Fruit fly (Drosophila melanogaster) whole organism, embryonic: Measurements from ENCODE around the gene CG1354.

Source experiments
- Antp ChIP-seq: fragments of 200-800 bp; sonication (Bioruptor generic); optimal IDR thresholded peaks from 3 replicates; lab custom pipeline; 2016; ENCODE audit warnings: missing biosample characterization, missing genetic modification characterization
- Atf-2 ChIP-seq: fragments of 200-800 bp; sonication (Bioruptor generic); optimal IDR thresholded peaks from 2 replicates; lab custom pipeline; 2016; ENCODE audit warnings: missing biosample characterization, missing genetic modification characterization
- CG10543 ChIP-seq: fragments of 200-800 bp; sonication (Bioruptor generic); optimal IDR thresholded peaks from 3 replicates; lab custom pipeline; 2017; ENCODE audit warnings: missing biosample characterization, mild to moderate bottlenecking, missing genetic modification characterization, moderate library complexity
- CG10979 ChIP-seq: fragments of 200-800 bp; sonication (Bioruptor generic); optimal IDR thresholded peaks from 2 replicates; lab custom pipeline; 2018; ENCODE audit warnings: missing biosample characterization, mild to moderate bottlenecking, missing genetic modification characterization, moderate library complexity
- CG11398 ChIP-seq: fragments of 200-800 bp; sonication (Bioruptor generic); optimal IDR thresholded peaks from 2 replicates; lab custom pipeline; 2016; ENCODE audit warnings: missing biosample characterization, missing genetic modification characterization
- CG11560 ChIP-seq: fragments of 200-800 bp; sonication (Bioruptor generic); IDR thresholded peaks from 3 replicates; pipeline ENCODE4 v1.3.6; 2022; ENCODE audit warnings: missing biosample characterization, missing genetic modification characterization
- CG12104 ChIP-seq: fragments of 200-800 bp; sonication (Bioruptor generic); optimal IDR thresholded peaks from 3 replicates; lab custom pipeline; 2016; ENCODE audit warnings: missing biosample characterization, missing genetic modification characterization
- CG14667 ChIP-seq: fragments of 200-800 bp; sonication (Bioruptor generic); IDR thresholded peaks from 2 replicates; pipeline ENCODE4 v1.3.6; 2022; ENCODE audit warnings: missing biosample characterization, missing genetic modification characterization
- CG15073 ChIP-seq: fragments of 200-800 bp; sonication (Bioruptor generic); optimal IDR thresholded peaks from 2 replicates; lab custom pipeline; 2016; ENCODE audit warnings: missing biosample characterization, missing genetic modification characterization
- CG1792 ChIP-seq: fragments of 200-800 bp; sonication (Bioruptor generic); optimal IDR thresholded peaks from 2 replicates; lab custom pipeline; 2016; ENCODE audit warnings: missing biosample characterization, missing genetic modification characterization
- CG2202 ChIP-seq: fragments of 200-800 bp; sonication (Bioruptor generic); optimal IDR thresholded peaks from 2 replicates; lab custom pipeline; 2018; ENCODE audit warnings: missing biosample characterization, mild to moderate bottlenecking, missing genetic modification characterization
- CG2889 ChIP-seq: fragments of 200-800 bp; sonication (Bioruptor generic); IDR thresholded peaks from 3 replicates; pipeline ENCODE4 v1.3.6; 2022; ENCODE audit warnings: missing biosample characterization, missing genetic modification characterization
- CG30431 ChIP-seq: fragments of 200-800 bp; sonication (Bioruptor generic); optimal IDR thresholded peaks from 2 replicates; lab custom pipeline; 2017; ENCODE audit warnings: missing biosample characterization, missing genetic modification characterization
- CG32767 ChIP-seq: fragments of 200-800 bp; sonication (Bioruptor generic); IDR thresholded peaks from 2 replicates; pipeline ENCODE4 v1.3.6; 2022; ENCODE audit warnings: missing biosample characterization, missing genetic modification characterization
- CG3995 ChIP-seq: fragments of 200-800 bp; sonication (Bioruptor generic); optimal IDR thresholded peaks from 3 replicates; lab custom pipeline; 2016; ENCODE audit warnings: missing biosample characterization, missing genetic modification characterization
- CG42726 ChIP-seq: fragments of 200-800 bp; sonication (Bioruptor generic); IDR thresholded peaks from 2 replicates; pipeline ENCODE4 v1.3.6; 2022; ENCODE audit warnings: missing biosample characterization, missing genetic modification characterization; ENCODE audit not compliant: partially characterized antibody
- CG5180 ChIP-seq: fragments of 200-800 bp; sonication (Bioruptor generic); optimal IDR thresholded peaks from 3 replicates; lab custom pipeline; 2017; ENCODE audit warnings: missing biosample characterization, missing genetic modification characterization, mild to moderate bottlenecking, moderate library complexity, missing genetic modification reagents
- CG5245 ChIP-seq: fragments of 200-800 bp; sonication (Bioruptor generic); optimal IDR thresholded peaks from 3 replicates; lab custom pipeline; 2016; ENCODE audit warnings: missing biosample characterization, missing genetic modification characterization
- CG5953 ChIP-seq: fragments of 200-800 bp; sonication (Bioruptor generic); IDR thresholded peaks from 2 replicates; pipeline ENCODE4 v1.3.6; 2022; ENCODE audit warnings: missing biosample characterization, missing genetic modification characterization
- CG9609 ChIP-seq: fragments of 200-800 bp; sonication (Bioruptor generic); optimal IDR thresholded peaks from 3 replicates; lab custom pipeline; 2016; ENCODE audit warnings: missing biosample characterization, missing genetic modification characterization
- Camta ChIP-seq: fragments of 200-800 bp; sonication (Bioruptor generic); optimal IDR thresholded peaks from 2 replicates; lab custom pipeline; 2016; ENCODE audit warnings: missing biosample characterization, missing genetic modification characterization
- Dek ChIP-seq: fragments of 200-800 bp; sonication (Bioruptor generic); optimal IDR thresholded peaks from 3 replicates; lab custom pipeline; 2019; ENCODE audit warnings: missing biosample characterization, mild to moderate bottlenecking, missing genetic modification characterization, moderate library complexity
- Dip3 ChIP-seq: fragments of 200-800 bp; sonication (Bioruptor generic); optimal IDR thresholded peaks from 3 replicates; lab custom pipeline; 2016; ENCODE audit warnings: missing biosample characterization, missing genetic modification characterization
- E2f1 ChIP-seq: fragments of 200-800 bp; sonication (Bioruptor generic); IDR thresholded peaks from 2 replicates; pipeline ENCODE4 v1.3.6; 2022; ENCODE audit warnings: missing biosample characterization, missing genetic modification characterization
- Neu2 ChIP-seq: fragments of 200-800 bp; sonication (Bioruptor generic); optimal IDR thresholded peaks from 3 replicates; lab custom pipeline; 2016; ENCODE audit warnings: missing biosample characterization, missing genetic modification characterization, borderline replicate concordance
- Nf-YA ChIP-seq: fragments of 200-800 bp; sonication (Bioruptor generic); IDR thresholded peaks from 2 replicates; pipeline ENCODE4 v1.3.6; 2022; ENCODE audit warnings: missing biosample characterization, missing genetic modification characterization
- NfI ChIP-seq: fragments of 200-800 bp; sonication (Bioruptor generic); optimal IDR thresholded peaks from 3 replicates; lab custom pipeline; 2018; ENCODE audit warnings: missing biosample characterization, mild to moderate bottlenecking, missing genetic modification characterization, moderate library complexity
- Optix ChIP-seq: fragments of 200-800 bp; sonication (Bioruptor generic); IDR thresholded peaks from 3 replicates; pipeline ENCODE4 v1.3.6; 2022; ENCODE audit warnings: missing biosample characterization, missing genetic modification characterization
- Sox100B ChIP-seq: fragments of 200-800 bp; sonication (Bioruptor generic); optimal IDR thresholded peaks from 3 replicates; lab custom pipeline; 2018; ENCODE audit warnings: missing biosample characterization, mild to moderate bottlenecking, missing genetic modification characterization
- Ssrp ChIP-seq: fragments of 200-800 bp; sonication (Bioruptor generic); optimal IDR thresholded peaks from 2 replicates; lab custom pipeline; 2018; ENCODE audit warnings: missing biosample characterization, mild to moderate bottlenecking, missing genetic modification characterization, moderate library complexity
- Trl ChIP-seq, 3 experiments: fragments of >200 bp in 2 of 3; fragments of 200-800 bp in 1 of 3; sonication (Bioruptor generic) in 1 of 3; optimal IDR thresholded peaks; 2 replicates in 1 of 3; 3 replicates in 2 of 3; lab custom pipeline; 2016 to 2017; ENCODE audit warnings: missing biosample characterization in 1 of 3, missing genetic modification characterization in 1 of 3
- ab ChIP-seq: fragments of 200-800 bp; sonication (Bioruptor generic); optimal IDR thresholded peaks from 2 replicates; lab custom pipeline; 2016; ENCODE audit warnings: missing biosample characterization, missing genetic modification characterization
- bbx ChIP-seq: fragments of 200-800 bp; sonication (Bioruptor generic); IDR thresholded peaks from 2 replicates; pipeline ENCODE4 v1.3.6; 2022; ENCODE audit warnings: missing biosample characterization, missing genetic modification characterization; ENCODE audit not compliant: partially characterized antibody
- crc ChIP-seq: fragments of 200-800 bp; sonication (Bioruptor generic); optimal IDR thresholded peaks from 2 replicates; lab custom pipeline; 2016; ENCODE audit warnings: missing biosample characterization, missing genetic modification characterization
- h ChIP-seq: fragments of >200 bp; optimal IDR thresholded peaks from 2 replicates; lab custom pipeline; 2017
- hkb ChIP-seq, 2 experiments: fragments of 200-800 bp in 1 of 2; fragments of >200 bp in 1 of 2; sonication (Bioruptor generic) in 1 of 2; IDR thresholded peaks in 1 of 2; optimal IDR thresholded peaks in 1 of 2; 2 replicates each; pipeline versions ENCODE4 v1.3.6 to Lab custom; 2017 to 2022; ENCODE audit warnings: missing biosample characterization in 1 of 2, missing genetic modification characterization in 1 of 2
- nmo ChIP-seq: fragments of 200-800 bp; sonication (Bioruptor generic); optimal IDR thresholded peaks from 2 replicates; lab custom pipeline; 2018; ENCODE audit warnings: missing biosample characterization, mild to moderate bottlenecking, missing genetic modification characterization, moderate library complexity
- nom ChIP-seq: fragments of 200-800 bp; sonication (Bioruptor generic); optimal IDR thresholded peaks from 2 replicates; lab custom pipeline; 2017; ENCODE audit warnings: missing biosample characterization, missing genetic modification characterization, mild to moderate bottlenecking, moderate library complexity, missing genetic modification reagents
- phol ChIP-seq: fragments of 200-800 bp; sonication (Bioruptor generic); optimal IDR thresholded peaks from 3 replicates; lab custom pipeline; 2018; ENCODE audit warnings: missing biosample characterization, mild to moderate bottlenecking, missing genetic modification characterization, moderate library complexity
- repo ChIP-seq: fragments of 200-800 bp; sonication (Bioruptor generic); optimal IDR thresholded peaks from 2 replicates; lab custom pipeline; 2016; ENCODE audit warnings: missing biosample characterization, missing genetic modification characterization
- ro ChIP-seq: fragments of 200-800 bp; sonication (Bioruptor generic); IDR thresholded peaks from 2 replicates; pipeline ENCODE4 v1.3.6; 2022; ENCODE audit warnings: missing biosample characterization, missing genetic modification characterization
- run ChIP-seq: fragments of 200-800 bp; sonication (Bioruptor generic); optimal IDR thresholded peaks from 3 replicates; lab custom pipeline; 2018; ENCODE audit warnings: missing biosample characterization, mild to moderate bottlenecking, missing genetic modification characterization
- sob ChIP-seq: fragments of 200-800 bp; sonication (Bioruptor generic); IDR thresholded peaks from 2 replicates; pipeline ENCODE4 v1.3.6; 2022; ENCODE audit warnings: missing biosample characterization, missing genetic modification characterization
- sug ChIP-seq: fragments of 200-800 bp; optimal IDR thresholded peaks from 2 replicates; lab custom pipeline; 2019; ENCODE audit warnings: missing biosample characterization, mild to moderate bottlenecking, missing genetic modification characterization, moderate library complexity
- tna ChIP-seq: fragments of 200-800 bp; sonication (Bioruptor generic); IDR thresholded peaks from 2 replicates; pipeline ENCODE4 v1.3.6; 2022; ENCODE audit warnings: missing biosample characterization, missing genetic modification characterization; ENCODE audit not compliant: partially characterized antibody
- trem ChIP-seq: fragments of 200-800 bp; optimal IDR thresholded peaks from 3 replicates; lab custom pipeline; 2019; ENCODE audit warnings: missing biosample characterization, mild to moderate bottlenecking, missing genetic modification characterization, moderate library complexity
- ttk ChIP-seq: fragments of 200-800 bp; sonication (Bioruptor generic); IDR thresholded peaks from 2 replicates; pipeline ENCODE4 v2.1.2; 2022; ENCODE audit warnings: missing biosample characterization, missing genetic modification characterization
- wdn ChIP-seq: fragments of 200-800 bp; sonication (Bioruptor generic); IDR thresholded peaks from 2 replicates; pipeline ENCODE4 v1.3.6; 2022; ENCODE audit warnings: missing biosample characterization, missing genetic modification characterization
- wor ChIP-seq: fragments of 200-800 bp; sonication (Bioruptor generic); IDR thresholded peaks from 2 replicates; pipeline ENCODE4 v1.3.6; 2022; ENCODE audit warnings: missing biosample characterization, missing genetic modification characterization
- yki ChIP-seq: fragments of >200 bp; optimal IDR thresholded peaks from 3 replicates; lab custom pipeline; 2018
- zfh2 ChIP-seq: fragments of 200-800 bp; sonication (Bioruptor generic); optimal IDR thresholded peaks from 2 replicates; lab custom pipeline; 2016; ENCODE audit warnings: missing biosample characterization, missing genetic modification characterization

CG1354 gene

DNA sequence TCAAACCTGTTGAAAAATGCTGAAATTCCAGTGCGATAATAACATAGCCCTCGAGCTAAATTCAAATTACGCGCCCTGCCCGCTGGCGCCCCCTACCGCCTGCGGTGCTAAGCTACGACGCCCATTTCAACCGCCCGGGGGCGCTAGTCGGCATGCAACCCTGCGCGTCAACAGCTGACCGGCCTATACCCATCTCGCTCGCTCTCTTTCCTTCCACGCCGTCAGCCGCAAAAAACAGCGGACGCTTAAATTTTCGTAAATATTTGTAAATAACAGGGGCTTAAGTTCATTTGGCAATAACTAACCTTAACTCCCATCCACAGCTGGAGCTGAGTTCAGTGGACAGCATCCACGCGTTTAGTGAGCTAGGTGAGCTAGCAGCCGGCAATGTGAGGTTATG is at the start of gene CG1354 (continued):
- no peak for TF ChIP-seq Sox100B (GFP tag; lab: Kevin White, UChicago)
- peak; percentile 73 for TF ChIP-seq CG5245 (GFP tag; lab: Kevin White, UChicago)
- TF ChIP-seq run (tag; lab: Kevin White, UChicago) = no peak
- TF ChIP-seq Ssrp (tag; lab: Kevin White, UChicago) = no peak
- peak; percentile 65 for TF ChIP-seq trem (tag; lab: Kevin White, UChicago)
- peak; percentile 4 for TF ChIP-seq Dip3 (GFP tag; lab: Kevin White, UChicago)
- TF ChIP-seq bbx = peak; percentile 62; the same call in 1 of the 2 replicates
- peak; percentile 82 for TF ChIP-seq CG42726 (GFP tag; lab: Robert Waterston, UW)
- TF ChIP-seq hkb (optimal IDR thresholded peaks at IDR 0.05; lab: Kevin White, UChicago) = no peak
- peak; percentile 53; the same call in 1 of the 2 replicates for TF ChIP-seq hkb (GFP tag; IDR thresholded peaks at IDR 0.05; lab: Robert Waterston, UW)
- TF ChIP-seq CG2202 = no peak
- no peak for TF ChIP-seq h
- peak; percentile 61 for TF ChIP-seq sug (tag; lab: Kevin White, UChicago)
- TF ChIP-seq CG1792 (GFP tag; lab: Kevin White, UChicago) = peak; percentile 54
- TF ChIP-seq ttk (GFP tag; lab: Robert Waterston, UW) = peak; percentile 57; the same call in 1 of the 2 replicates
- no peak for TF ChIP-seq wdn (GFP tag; lab: Robert Waterston, UW)
- peak; percentile 56; the same call in 1 of the 3 replicates for TF ChIP-seq CG11560 (tag; lab: Robert Waterston, UW)
- TF ChIP-seq Antp = peak; percentile 79
- peak; percentile 5 for TF ChIP-seq CG5180 (GFP tag; lab: Kevin White, UChicago)
- TF ChIP-seq wor (GFP tag; lab: Robert Waterston, UW) = peak; percentile 38; the same call in 1 of the 2 replicates
- TF ChIP-seq nmo = peak; percentile 59
- peak; percentile 49 for TF ChIP-seq CG10543
- TF ChIP-seq CG10979 (tag; lab: Kevin White, UChicago) = peak; percentile 38
- TF ChIP-seq crc = no peak
- peak; percentile 57 for TF ChIP-seq Neu2 (GFP tag; lab: Kevin White, UChicago)
- no peak for TF ChIP-seq tna (GFP tag; lab: Robert Waterston, UW)
- peak; percentile 71 for TF ChIP-seq Optix (GFP tag; lab: Robert Waterston, UW)
- TF ChIP-seq CG9609 (GFP tag; lab: Kevin White, UChicago) = peak; percentile 70
- TF ChIP-seq Atf-2 = peak; percentile 70
- peak; percentile 55 for TF ChIP-seq repo (GFP tag; lab: Kevin White, UChicago)
- TF ChIP-seq CG14667 = peak; percentile 69
- no peak for TF ChIP-seq CG12104 (GFP tag; lab: Kevin White, UChicago)
- TF ChIP-seq CG11398 = peak; percentile 42
- no peak for TF ChIP-seq yki (lab: Kevin White, UChicago)
- TF ChIP-seq Trl (optimal IDR thresholded peaks at IDR 0.05; lab: Kevin White, UChicago) = no peak
- TF ChIP-seq Trl (GFP tag; optimal IDR thresholded peaks at IDR 0.05; lab: Kevin White, UChicago) = peak; percentile 80
- TF ChIP-seq ab = no peak
- TF ChIP-seq Camta (GFP tag; lab: Kevin White, UChicago) = peak; percentile 67
- TF ChIP-seq nom = no peak
- peak; percentile 49; the same call in 1 of the 2 replicates for TF ChIP-seq Nf-YA (GFP tag; lab: Robert Waterston, UW)
- TF ChIP-seq E2f1 (GFP tag; lab: Robert Waterston, UW) = peak; percentile 76
- TF ChIP-seq CG30431 = peak; percentile 41
- TF ChIP-seq CG2889 = peak; percentile 48; the same call in 2 of the 3 replicates
- TF ChIP-seq CG15073 = no peak
- TF ChIP-seq Dek (tag; lab: Kevin White, UChicago) = peak; percentile 47
- TF ChIP-seq zfh2 (GFP tag; lab: Kevin White, UChicago) = peak; percentile 34
- no peak for TF ChIP-seq ro (GFP tag; lab: Robert Waterston, UW)
- TF ChIP-seq CG32767 (GFP tag; lab: Robert Waterston, UW) = peak; percentile 39; the same call in 1 of the 2 replicates
- peak; percentile 75 for TF ChIP-seq sob (GFP tag; lab: Robert Waterston, UW)
- TF ChIP-seq CG5953 (GFP tag; lab: Robert Waterston, UW) = peak; percentile 57; the same call in 1 of the 2 replicates
- peak; percentile 50 for TF ChIP-seq NfI (GFP tag; lab: Kevin White, UChicago)
- TF ChIP-seq CG3995 (GFP tag; lab: Kevin White, UChicago) = no peak
- TF ChIP-seq phol (tag; lab: Kevin White, UChicago) = peak; percentile 62
